Worm (Caenorhabditis elegans) whole organism, young adult: ENCODE results near the gene Y57A10A.13.

Source experiments
- B0019.2 ChIP-seq: fragments of 200-800 bp; sonication (Bioruptor generic); conservative IDR thresholded peaks from 2 replicates; pipeline ENCODE4 v1.3.6; 2022; ENCODE audit warnings: missing genetic modification reagents, missing genetic modification characterization, missing compliant biosample characterization
- B0035.1 ChIP-seq: sonication (generic microtip); optimal IDR thresholded peaks from 2 replicates; lab custom pipeline; 2016; ENCODE audit warnings: missing genetic modification characterization, mild to moderate bottlenecking, missing compliant biosample characterization, missing genotype, missing genetic modification reagents
- C06A6.2 ChIP-seq: fragments of 200-800 bp; sonication (Bioruptor generic); conservative IDR thresholded peaks from 2 replicates; pipeline ENCODE4 v1.3.6; 2022; ENCODE audit warnings: missing genetic modification characterization, missing compliant biosample characterization
- F33H1.4 ChIP-seq: fragments of 200-800 bp; sonication (Bioruptor generic); IDR thresholded peaks from 2 replicates; pipeline ENCODE4 v1.3.6; 2022; ENCODE audit warnings: missing genetic modification reagents, missing genetic modification characterization, missing compliant biosample characterization
- F37B4.10 ChIP-seq: fragments of 200-800 bp; sonication (Bioruptor generic); IDR thresholded peaks from 2 replicates; pipeline ENCODE4 v1.3.6; 2022; ENCODE audit warnings: missing genetic modification characterization, missing compliant biosample characterization
- F55B11.4 ChIP-seq: sonication (generic microtip); optimal IDR thresholded peaks from 2 replicates; lab custom pipeline; 2016; ENCODE audit warnings: missing compliant biosample characterization, missing genetic modification characterization, borderline replicate concordance; ENCODE audit not compliant: insufficient read depth
- Y56A3A.18 ChIP-seq: fragments of 200-800 bp; sonication (Bioruptor generic); IDR thresholded peaks from 2 replicates; pipeline ENCODE4 v1.3.6; 2022; ENCODE audit warnings: missing genetic modification reagents, missing genetic modification characterization, missing compliant biosample characterization
- Y95B8A.8 ChIP-seq: fragments of 200-800 bp; sonication (Bioruptor generic); IDR thresholded peaks from 2 replicates; pipeline ENCODE4 v1.3.6; 2022; ENCODE audit warnings: missing genetic modification reagents, missing genetic modification characterization, missing compliant biosample characterization
- ZK185.1 ChIP-seq: sonication (generic microtip); optimal IDR thresholded peaks from 2 replicates; lab custom pipeline; 2016; ENCODE audit warnings: mild to moderate bottlenecking, missing genetic modification characterization, missing compliant biosample characterization; ENCODE audit not compliant: poor library complexity, severe bottlenecking
- aptf-3 ChIP-seq: fragments of 200-800 bp; sonication (Bioruptor generic); IDR thresholded peaks from 2 replicates; pipeline ENCODE4 v1.3.6; 2022; ENCODE audit warnings: missing genetic modification characterization, missing compliant biosample characterization
- atf-7 ChIP-seq: sonication (generic microtip); optimal IDR thresholded peaks from 2 replicates; lab custom pipeline; 2017; ENCODE audit warnings: mild to moderate bottlenecking, missing genetic modification characterization, missing compliant biosample characterization
- athp-1 ChIP-seq: sonication (generic microtip); optimal IDR thresholded peaks from 2 replicates; lab custom pipeline; 2017; ENCODE audit warnings: mild to moderate bottlenecking, missing genetic modification characterization, missing compliant biosample characterization
- attf-3 ChIP-seq: fragments of 200-800 bp; sonication (Bioruptor generic); conservative IDR thresholded peaks from 2 replicates; pipeline ENCODE4 v1.3.6; 2022; ENCODE audit warnings: missing genetic modification reagents, missing genetic modification characterization, missing compliant biosample characterization
- cebp-2 ChIP-seq: fragments of 200-800 bp; sonication (Bioruptor generic); IDR thresholded peaks from 2 replicates; pipeline ENCODE4 v1.3.6; 2022; ENCODE audit warnings: missing genetic modification characterization, missing compliant biosample characterization
- ceh-58 ChIP-seq: fragments of 200-800 bp; sonication (Bioruptor generic); IDR thresholded peaks from 2 replicates; pipeline ENCODE4 v1.3.6; 2022; ENCODE audit warnings: missing genetic modification characterization, missing compliant biosample characterization
- dpff-1 ChIP-seq: sonication (generic microtip); optimal IDR thresholded peaks from 2 replicates; lab custom pipeline; 2017; ENCODE audit warnings: mild to moderate bottlenecking, missing genetic modification characterization, missing compliant biosample characterization
- dpl-1 ChIP-seq: fragments of 150-350 bp; optimal IDR thresholded peaks from 2 replicates; lab custom pipeline; 2014; ENCODE audit warnings: missing biosample characterization, missing genetic modification reagents, missing genetic modification characterization
- efl-1 ChIP-seq: fragments of 150-350 bp; optimal IDR thresholded peaks from 2 replicates; lab custom pipeline; 2014; ENCODE audit warnings: missing biosample characterization, missing genetic modification reagents, missing genetic modification characterization
- egl-18 ChIP-seq: fragments of 200-800 bp; sonication (Bioruptor generic); IDR thresholded peaks from 2 replicates; pipeline ENCODE4 v1.3.6; 2022; ENCODE audit warnings: missing genetic modification reagents, missing genetic modification characterization, missing compliant biosample characterization
- ekl-4 ChIP-seq: fragments of 200-800 bp; sonication (Bioruptor generic); IDR thresholded peaks from 2 replicates; pipeline ENCODE4 v1.3.6; 2022; ENCODE audit warnings: missing genetic modification reagents, missing genetic modification characterization, missing compliant biosample characterization
- hlh-26 ChIP-seq: fragments of 200-800 bp; sonication (Bioruptor generic); conservative IDR thresholded peaks from 2 replicates; pipeline ENCODE4 v1.3.6; 2022; ENCODE audit warnings: missing genetic modification reagents, missing genetic modification characterization, missing compliant biosample characterization
- hmg-1.2 ChIP-seq: fragments of 200-800 bp; sonication (Bioruptor generic); IDR thresholded peaks from 2 replicates; pipeline ENCODE4 v1.3.6; 2022; ENCODE audit warnings: missing genetic modification reagents, missing genetic modification characterization, missing compliant biosample characterization
- lag-1 ChIP-seq: fragments of 200-800 bp; sonication (Bioruptor generic); IDR thresholded peaks from 2 replicates; pipeline ENCODE4 v1.3.6; 2022; ENCODE audit warnings: missing genetic modification reagents, missing genetic modification characterization, missing compliant biosample characterization
- let-526 ChIP-seq: fragments of 200-800 bp; sonication (Bioruptor generic); IDR thresholded peaks from 2 replicates; pipeline ENCODE4 v1.3.6; 2022; ENCODE audit warnings: missing genetic modification reagents, missing genetic modification characterization, missing compliant biosample characterization
- let-607 ChIP-seq, 2 experiments: fragments of 200-800 bp in 1 of 2; sonication (Bioruptor generic) in 1 of 2; sonication (generic microtip) in 1 of 2; optimal IDR thresholded peaks; 2 replicates each; lab custom pipeline; 2016 to 2018; ENCODE audit warnings: mild to moderate bottlenecking in 2 of 2, missing compliant biosample characterization in 2 of 2, missing genetic modification characterization in 2 of 2, moderate library complexity in 2 of 2, missing genotype in 1 of 2
- lin-35 ChIP-seq, 3 experiments: fragments of 150-350 bp in 2 of 3; sonication (generic microtip) in 1 of 3; optimal IDR thresholded peaks; 2 replicates each; lab custom pipeline; 2014 to 2018; ENCODE audit warnings: missing biosample characterization in 3 of 3, missing genetic modification characterization in 3 of 3, missing genetic modification reagents in 3 of 3
- lsl-1 ChIP-seq: fragments of 200-800 bp; sonication (Bioruptor generic); optimal IDR thresholded peaks from 2 replicates; lab custom pipeline; 2018; ENCODE audit warnings: mild to moderate bottlenecking, missing genetic modification characterization, moderate library complexity, missing compliant biosample characterization
- madf-3 ChIP-seq: fragments of 200-800 bp; sonication (Bioruptor generic); IDR thresholded peaks from 2 replicates; pipeline ENCODE4 v1.3.6; 2022; ENCODE audit warnings: missing genetic modification reagents, missing genetic modification characterization, missing compliant biosample characterization
- madf-6 ChIP-seq: fragments of 200-800 bp; sonication (Bioruptor generic); IDR thresholded peaks from 2 replicates; pipeline ENCODE4 v1.3.6; 2022; ENCODE audit warnings: missing genetic modification reagents, missing genetic modification characterization, missing compliant biosample characterization
- madf-8 ChIP-seq: fragments of 200-800 bp; sonication (Bioruptor generic); conservative IDR thresholded peaks from 2 replicates; pipeline ENCODE4 v1.3.6; 2022; ENCODE audit warnings: missing genetic modification reagents, missing genetic modification characterization, missing compliant biosample characterization
- nhr-120 ChIP-seq: fragments of 200-800 bp; sonication (Bioruptor generic); IDR thresholded peaks from 2 replicates; pipeline ENCODE4 v1.3.6; 2022; ENCODE audit warnings: missing genetic modification characterization, missing compliant biosample characterization
- nhr-179 ChIP-seq: sonication (generic microtip); optimal IDR thresholded peaks from 2 replicates; lab custom pipeline; 2016; ENCODE audit warnings: mild to moderate bottlenecking, missing genetic modification characterization, missing compliant biosample characterization
- repo-1 ChIP-seq: sonication (generic microtip); optimal IDR thresholded peaks from 2 replicates; lab custom pipeline; 2017; ENCODE audit warnings: mild to moderate bottlenecking, missing genetic modification characterization, missing compliant biosample characterization
- sdz-38 ChIP-seq: sonication (generic microtip); optimal IDR thresholded peaks from 2 replicates; lab custom pipeline; 2016; ENCODE audit warnings: missing genotype, missing genetic modification characterization, missing compliant biosample characterization
- snpc-4 ChIP-seq, 5 experiments: fragments of 150-350 bp in 1 of 5; sonication (generic microtip) in 4 of 5; optimal IDR thresholded peaks; 2 replicates each; lab custom pipeline; 2014 to 2018; ENCODE audit warnings: missing genetic modification characterization in 5 of 5, missing biosample characterization in 3 of 5, antibody characterized with exemption in 2 of 5, mild to moderate bottlenecking in 2 of 5, missing compliant biosample characterization in 2 of 5, missing genotype in 2 of 5, moderate library complexity in 2 of 5, missing genetic modification reagents in 1 of 5
- tbp1 ChIP-seq: fragments of 200-800 bp; sonication (Bioruptor generic); optimal IDR thresholded peaks from 2 replicates; lab custom pipeline; 2018; ENCODE audit warnings: mild to moderate bottlenecking, missing genetic modification characterization, missing compliant biosample characterization
- tbx-9 ChIP-seq: sonication (generic microtip); optimal IDR thresholded peaks from 2 replicates; lab custom pipeline; 2016; ENCODE audit warnings: borderline replicate concordance, missing genetic modification characterization, inconsistent platforms, missing compliant biosample characterization
- zim-3 ChIP-seq: sonication (generic microtip); optimal IDR thresholded peaks from 2 replicates; lab custom pipeline; 2017; ENCODE audit warnings: mild to moderate bottlenecking, missing genetic modification characterization, moderate library complexity, missing compliant biosample characterization
- ztf-18 ChIP-seq: sonication (generic microtip); optimal IDR thresholded peaks from 2 replicates; lab custom pipeline; 2016; ENCODE audit warnings: missing genotype, mild to moderate bottlenecking, missing genetic modification characterization, missing compliant biosample characterization

The Y57A10A.13 gene

ce11 chrII:12150227-12150626, 34.5 kb downstream of the Y57A10A.13 start:
- TF ChIP-seq F33H1.4 (GFP tag; lab: Robert Waterston, UW) = 0 out of 2 replicates have a peak, but pooled peaks have one; percentile 9
- 0 out of 2 replicates have a peak, but pooled peaks have one; percentile 12 for TF ChIP-seq madf-8 (GFP tag; lab: Robert Waterston, UW)
- peak; percentile 38 for TF ChIP-seq madf-6
- TF ChIP-seq ceh-58 (GFP tag; lab: Robert Waterston, UW) = no peak
- TF ChIP-seq efl-1 (GFP tag; lab: Kevin White, UChicago) = peak; percentile 10
- no peak for TF ChIP-seq C06A6.2 (GFP tag; lab: Robert Waterston, UW)
- TF ChIP-seq lag-1 (GFP tag; lab: Robert Waterston, UW) = no peak
- TF ChIP-seq, all 124 proteins: peak for 4

- TF ChIP-seq egl-18 (GFP tag; lab: Robert Waterston, UW) = no peak
- no peak for TF ChIP-seq F37B4.10 (GFP tag; lab: Robert Waterston, UW)
- no peak for TF ChIP-seq let-526
- TF ChIP-seq zim-3 (tag; lab: Kevin White, UChicago) = no peak
- TF ChIP-seq ekl-4 = no peak
- no peak for TF ChIP-seq hlh-26 (GFP tag; lab: Robert Waterston, UW)
- TF ChIP-seq nhr-120 = no peak
- no peak for TF ChIP-seq tbx-9 (tag; lab: Kevin White, UChicago)
- no peak for TF ChIP-seq madf-6
- no peak for TF ChIP-seq cebp-2 (GFP tag; lab: Robert Waterston, UW)
- TF ChIP-seq dpff-1 (tag; lab: Kevin White, UChicago) = no peak
- no peak for TF ChIP-seq lin-35 (GFP tag; optimal IDR thresholded peaks at IDR 0.05; lab: Kevin White, UChicago)
- TF ChIP-seq athp-1 (tag; lab: Kevin White, UChicago) = no peak
- no peak for TF ChIP-seq B0019.2 (GFP tag; lab: Robert Waterston, UW)
- TF ChIP-seq snpc-4 (GFP tag; optimal IDR thresholded peaks at IDR 0.05; lab: Kevin White, UChicago) = no peak
- TF ChIP-seq snpc-4 (tag; optimal IDR thresholded peaks at IDR 0.05; lab: Kevin White, UChicago) = no peak
- no peak for TF ChIP-seq F55B11.4 (tag; lab: Kevin White, UChicago)
These were observed 37.4 kb downstream of the Y57A10A.13 start, which contains the start of gene Y57A10A.2 for ce11 chrII:12147331-12147730. Gene Y57A10A.2, plus strand, starts transcription at chrII:12147631.

ce11 chrII:12143558-12143957, 41.1 kb downstream of the Y57A10A.13 start:
- no peak for TF ChIP-seq Y95B8A.8
- no peak for TF ChIP-seq attf-3 (GFP tag; lab: Robert Waterston, UW)
- TF ChIP-seq cebp-2 (GFP tag; lab: Robert Waterston, UW) = no peak
- no peak for TF ChIP-seq sdz-38 (tag; lab: Kevin White, UChicago)
- no peak for TF ChIP-seq atf-7
- no peak for TF ChIP-seq aptf-3 (GFP tag; lab: Robert Waterston, UW)

- TF ChIP-seq madf-8 (GFP tag; lab: Robert Waterston, UW) (no peak), hmg-1.2 (GFP tag; lab: Robert Waterston, UW) (no peak)
- TF ChIP-seq, all 124 proteins: peak for 0
These were observed 46.7 kb downstream of the Y57A10A.13 start for ce11 chrII:12137983-12138382.

- peak; percentile 8 for TF ChIP-seq lsl-1 (GFP tag; lab: Kevin White, UChicago)
- TF ChIP-seq madf-6 = no peak
These were observed 53.8 kb downstream of the Y57A10A.13 start, which contains the start of gene set-24 for ce11 chrII:12130868-12131267. Gene set-24, minus strand, starts transcription at chrII:12130968.

- TF ChIP-seq nhr-179 (tag; lab: Kevin White, UChicago) (no peak), madf-3 (GFP tag; lab: Robert Waterston, UW) (no peak), F37B4.10 (GFP tag; lab: Robert Waterston, UW) (no peak), B0035.1 (tag; lab: Kevin White, UChicago) (no peak), cebp-2 (GFP tag; lab: Robert Waterston, UW) (no peak), ZK185.1 (tag; lab: Kevin White, UChicago) (no peak), tbp1 (GFP tag; lab: Kevin White, UChicago) (no peak), ztf-18 (tag; lab: Kevin White, UChicago) (no peak), let-607 (tag; optimal IDR thresholded peaks at IDR 0.05; lab: Kevin White, UChicago) (no peak), lin-35 (GFP tag; optimal IDR thresholded peaks at IDR 0.05; lab: Kevin White, UChicago) (no peak), dpl-1 (no peak), Y56A3A.18 (GFP tag; lab: Robert Waterston, UW) (no peak), snpc-4 (GFP tag; optimal IDR thresholded peaks at IDR 0.05; lab: Kevin White, UChicago) (no peak), snpc-4 (tag; optimal IDR thresholded peaks at IDR 0.05; lab: Kevin White, UChicago) (no peak), repo-1 (tag; lab: Kevin White, UChicago) (no peak)
These were observed 54.3 kb downstream of the Y57A10A.13 start for ce11 chrII:12130393-12130792.
